Worm (Caenorhabditis elegans): Measurements from ENCODE around the gene ntr-2.

DNA sequence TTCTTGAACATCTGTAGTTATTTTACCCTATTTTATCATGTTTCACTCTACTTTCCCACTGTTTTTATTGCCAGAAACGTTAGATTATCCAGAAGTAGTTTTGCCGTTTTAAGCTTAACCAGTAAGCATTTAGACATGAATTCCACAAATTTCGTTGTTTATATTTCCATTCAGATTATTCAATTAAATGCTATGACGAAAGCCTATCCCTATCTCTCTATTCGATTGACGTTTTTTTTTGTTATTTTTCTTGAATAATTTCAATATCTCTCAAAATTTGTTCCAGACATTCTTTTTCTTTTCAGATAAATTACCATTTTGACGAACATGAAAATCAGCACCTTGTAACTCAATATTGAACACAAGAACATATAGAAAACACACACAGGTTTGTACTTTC, 10.2 kb downstream of the ntr-2 start, which contains the start of gene npr-40:
- TF ChIP-seq W03F9.2 (tag; optimal IDR thresholded peaks at IDR 0.05) = no peak
- no peak for TF ChIP-seq dao-5 (tag; optimal IDR thresholded peaks at IDR 0.05)
- no peak for TF ChIP-seq him-1 (tag; optimal IDR thresholded peaks at IDR 0.05)

Measured in whole organism, L4/young adult.